Fruit fly (Drosophila melanogaster) whole organism, embryonic: ENCODE data around the gene CG1738.
A peak's percentile ranks its signal among the peaks of the same experiment; 100 is the strongest.

Source experiments
- Atf6 ChIP-seq: fragments of 200-800 bp; sonication (Bioruptor generic); IDR thresholded peaks from 2 replicates; pipeline ENCODE4 v1.3.6; 2022; ENCODE audit warnings: missing biosample characterization, missing genetic modification characterization
- BEAF-32 ChIP-seq: fragments of 200-800 bp; sonication (Bioruptor generic); optimal IDR thresholded peaks from 3 replicates; lab custom pipeline; 2017; ENCODE audit warnings: missing biosample characterization, missing genetic modification characterization, mild to moderate bottlenecking, moderate library complexity, missing genetic modification reagents
- CG10267 ChIP-seq: fragments of 200-800 bp; sonication (Bioruptor generic); optimal IDR thresholded peaks from 2 replicates; lab custom pipeline; 2018; ENCODE audit warnings: missing biosample characterization, mild to moderate bottlenecking, missing genetic modification characterization, moderate library complexity
- CG10565 ChIP-seq: fragments of 200-800 bp; sonication (Bioruptor generic); optimal IDR thresholded peaks from 3 replicates; lab custom pipeline; 2016; ENCODE audit warnings: missing biosample characterization, mild to moderate bottlenecking, missing genetic modification characterization
- CG12299 ChIP-seq: fragments of 200-800 bp; sonication (Bioruptor generic); optimal IDR thresholded peaks from 2 replicates; lab custom pipeline; 2018; ENCODE audit warnings: missing biosample characterization, mild to moderate bottlenecking, missing genetic modification characterization
- CG12769 ChIP-seq: fragments of 200-800 bp; sonication (Bioruptor generic); optimal IDR thresholded peaks from 2 replicates; lab custom pipeline; 2019; ENCODE audit warnings: missing biosample characterization, mild to moderate bottlenecking, missing genetic modification characterization, moderate library complexity
- CG13123 ChIP-seq: fragments of 200-800 bp; sonication (Bioruptor generic); optimal IDR thresholded peaks from 2 replicates; lab custom pipeline; 2016; ENCODE audit warnings: missing biosample characterization, missing genetic modification characterization
- CG15269 ChIP-seq: fragments of 200-800 bp; sonication (Bioruptor generic); optimal IDR thresholded peaks from 2 replicates; lab custom pipeline; 2018; ENCODE audit warnings: missing biosample characterization, mild to moderate bottlenecking, missing genetic modification characterization, moderate library complexity
- CG1603 ChIP-seq: fragments of 200-800 bp; sonication (Bioruptor generic); optimal IDR thresholded peaks from 2 replicates; lab custom pipeline; 2019; ENCODE audit warnings: missing biosample characterization, mild to moderate bottlenecking, missing genetic modification characterization, moderate library complexity
- CG17186 ChIP-seq: fragments of 200-800 bp; sonication (Bioruptor generic); optimal IDR thresholded peaks from 3 replicates; lab custom pipeline; 2017; ENCODE audit warnings: missing biosample characterization, missing genetic modification reagents, missing genetic modification characterization
- CG17612 ChIP-seq: fragments of 200-800 bp; sonication (Bioruptor generic); IDR thresholded peaks from 2 replicates; pipeline ENCODE4 v1.3.6; 2022; ENCODE audit warnings: missing biosample characterization, missing genetic modification characterization
- CG17802 ChIP-seq: fragments of 200-800 bp; sonication (Bioruptor generic); optimal IDR thresholded peaks from 2 replicates; lab custom pipeline; 2018; ENCODE audit warnings: missing biosample characterization, mild to moderate bottlenecking, missing genetic modification characterization, moderate library complexity
- CG30403 ChIP-seq: fragments of 200-800 bp; sonication (Bioruptor generic); optimal IDR thresholded peaks from 3 replicates; lab custom pipeline; 2016; ENCODE audit warnings: missing biosample characterization, missing genetic modification characterization
- CG3847 ChIP-seq: fragments of 200-800 bp; sonication (Bioruptor generic); IDR thresholded peaks from 2 replicates; pipeline ENCODE4 v1.3.6; 2022; ENCODE audit warnings: missing biosample characterization, missing genetic modification characterization
- CG4617 ChIP-seq: fragments of 200-800 bp; sonication (Bioruptor generic); optimal IDR thresholded peaks from 3 replicates; lab custom pipeline; 2016; ENCODE audit warnings: missing biosample characterization, missing genetic modification characterization, borderline replicate concordance
- CG6689 ChIP-seq: fragments of 200-800 bp; sonication (Bioruptor generic); IDR thresholded peaks from 2 replicates; pipeline ENCODE4 v1.3.6; 2022; ENCODE audit warnings: missing biosample characterization, missing genetic modification characterization
- CG7963 ChIP-seq: fragments of 200-800 bp; sonication (Bioruptor generic); IDR thresholded peaks from 3 replicates; pipeline ENCODE4 v1.3.6; 2022; ENCODE audit warnings: missing biosample characterization, missing genetic modification characterization; ENCODE audit not compliant: partially characterized antibody
- CG7987 ChIP-seq: fragments of 200-800 bp; sonication (Bioruptor generic); optimal IDR thresholded peaks from 2 replicates; lab custom pipeline; 2018; ENCODE audit warnings: missing biosample characterization, mild to moderate bottlenecking, missing genetic modification characterization, moderate library complexity
- CG9437 ChIP-seq: fragments of 200-800 bp; sonication (Bioruptor generic); optimal IDR thresholded peaks from 2 replicates; lab custom pipeline; 2018; ENCODE audit warnings: missing biosample characterization, mild to moderate bottlenecking, missing genetic modification characterization
- CG9817 ChIP-seq: fragments of 200-800 bp; sonication (Bioruptor generic); optimal IDR thresholded peaks from 2 replicates; lab custom pipeline; 2018; ENCODE audit warnings: missing biosample characterization, mild to moderate bottlenecking, missing genetic modification characterization, moderate library complexity
- CG9932 ChIP-seq: fragments of 200-800 bp; sonication (Bioruptor generic); IDR thresholded peaks from 2 replicates; pipeline ENCODE4 v1.3.6; 2022; ENCODE audit warnings: missing biosample characterization, missing genetic modification characterization
- CoRest ChIP-seq: fragments of 200-800 bp; sonication (Bioruptor generic); optimal IDR thresholded peaks from 3 replicates; lab custom pipeline; 2018; ENCODE audit warnings: missing biosample characterization, mild to moderate bottlenecking, missing genetic modification characterization, moderate library complexity
- CrebB ChIP-seq: fragments of 200-800 bp; sonication (Bioruptor generic); optimal IDR thresholded peaks from 3 replicates; lab custom pipeline; 2018; ENCODE audit warnings: missing biosample characterization, mild to moderate bottlenecking, missing genetic modification characterization
- Dref ChIP-seq: fragments of 200-800 bp; sonication (Bioruptor generic); IDR thresholded peaks from 2 replicates; pipeline ENCODE4 v1.3.6; 2022; ENCODE audit warnings: missing biosample characterization, missing genetic modification characterization
- Gug ChIP-seq: fragments of 200-800 bp; sonication (Bioruptor generic); IDR thresholded peaks from 4 replicates; pipeline ENCODE4 v1.3.6; 2022; ENCODE audit warnings: missing biosample characterization, missing genetic modification characterization
- HmgZ ChIP-seq: fragments of 200-800 bp; sonication (Bioruptor generic); optimal IDR thresholded peaks from 2 replicates; lab custom pipeline; 2018; ENCODE audit warnings: missing biosample characterization, mild to moderate bottlenecking, missing genetic modification characterization
- Med ChIP-seq: fragments of 200-800 bp; sonication (Bioruptor generic); peaks from one replicate; lab custom pipeline; 2016; ENCODE audit warnings: missing biosample characterization, missing genetic modification characterization, mild to moderate bottlenecking, inconsistent platforms, moderate library complexity
- Oaz ChIP-seq: fragments of 200-800 bp; sonication (Bioruptor generic); IDR thresholded peaks from 2 replicates; pipeline ENCODE4 v1.3.6; 2022; ENCODE audit warnings: missing biosample characterization, missing genetic modification characterization
- Pdp1 ChIP-seq, 2 experiments: fragments of 200-800 bp; sonication (Bioruptor generic); optimal IDR thresholded peaks; 3 replicates each; lab custom pipeline; 2016; ENCODE audit warnings: missing biosample characterization in 2 of 2, missing genetic modification characterization in 2 of 2, mild to moderate bottlenecking in 1 of 2, moderate library complexity in 1 of 2
- Rfx ChIP-seq: fragments of 200-800 bp; sonication (Bioruptor generic); IDR thresholded peaks from 2 replicates; pipeline ENCODE4 v1.3.6; 2022; ENCODE audit warnings: missing biosample characterization, missing genetic modification characterization
- Sry-β ChIP-seq: fragments of 200-800 bp; sonication (Bioruptor generic); optimal IDR thresholded peaks from 2 replicates; lab custom pipeline; 2018; ENCODE audit warnings: missing biosample characterization, mild to moderate bottlenecking, missing genetic modification characterization, moderate library complexity
- Xbp1 ChIP-seq: fragments of 200-800 bp; sonication (Bioruptor generic); optimal IDR thresholded peaks from 3 replicates; lab custom pipeline; 2016; ENCODE audit warnings: missing biosample characterization, mild to moderate bottlenecking, missing genetic modification characterization
- chn ChIP-seq: fragments of 200-800 bp; sonication (Bioruptor generic); optimal IDR thresholded peaks from 2 replicates; lab custom pipeline; 2016; ENCODE audit warnings: missing biosample characterization, missing genetic modification characterization
- ci ChIP-seq: fragments of 200-800 bp; sonication (Bioruptor generic); IDR thresholded peaks from 3 replicates; pipeline ENCODE4 v1.3.6; 2022; ENCODE audit warnings: missing biosample characterization, missing genetic modification characterization
- dm ChIP-seq: fragments of 200-800 bp; sonication (Bioruptor generic); optimal IDR thresholded peaks from 3 replicates; lab custom pipeline; 2016; ENCODE audit warnings: missing biosample characterization, missing genetic modification characterization
- dpn ChIP-seq, 2 experiments: fragments of 200-800 bp; sonication (Bioruptor generic); optimal IDR thresholded peaks; 3 replicates each; lab custom pipeline; 2016; ENCODE audit warnings: missing biosample characterization in 2 of 2, missing genetic modification characterization in 2 of 2
- dysf ChIP-seq: fragments of 200-800 bp; sonication (Bioruptor generic); IDR thresholded peaks from 3 replicates; pipeline ENCODE4 v1.3.6; 2022; ENCODE audit warnings: missing biosample characterization, missing genetic modification characterization
- en ChIP-seq: fragments of 200-800 bp; sonication (Bioruptor generic); optimal IDR thresholded peaks from 2 replicates; lab custom pipeline; 2016; ENCODE audit warnings: missing biosample characterization, missing genetic modification characterization
- inv ChIP-seq: fragments of 200-800 bp; sonication (Bioruptor generic); IDR thresholded peaks from 2 replicates; pipeline ENCODE4 v1.3.6; 2022; ENCODE audit warnings: missing biosample characterization, missing genetic modification characterization; ENCODE audit not compliant: partially characterized antibody
- klu ChIP-seq: fragments of 200-800 bp; sonication (Bioruptor generic); IDR thresholded peaks from 2 replicates; pipeline ENCODE4 v1.3.6; 2022; ENCODE audit warnings: missing biosample characterization, missing genetic modification characterization
- otp ChIP-seq: fragments of 200-800 bp; sonication (Bioruptor generic); IDR thresholded peaks from 3 replicates; pipeline ENCODE4, ENCODE4 v1.3.6; 2022; ENCODE audit warnings: missing biosample characterization, missing genetic modification characterization
- p53 ChIP-seq: fragments of 200-800 bp; sonication (Bioruptor generic); optimal IDR thresholded peaks from 2 replicates; lab custom pipeline; 2016; ENCODE audit warnings: missing biosample characterization, missing genetic modification characterization
- pho ChIP-seq: fragments of 200-800 bp; sonication (Bioruptor generic); optimal IDR thresholded peaks from 2 replicates; lab custom pipeline; 2016; ENCODE audit warnings: missing biosample characterization, missing genetic modification characterization
- phol ChIP-seq: fragments of 200-800 bp; sonication (Bioruptor generic); optimal IDR thresholded peaks from 3 replicates; lab custom pipeline; 2018; ENCODE audit warnings: missing biosample characterization, mild to moderate bottlenecking, missing genetic modification characterization, moderate library complexity
- pzg ChIP-seq: fragments of 200-800 bp; sonication (Bioruptor generic); optimal IDR thresholded peaks from 3 replicates; lab custom pipeline; 2018; ENCODE audit warnings: missing biosample characterization, mild to moderate bottlenecking, missing genetic modification characterization, moderate library complexity
- sens ChIP-seq: fragments of 200-800 bp; sonication (Bioruptor generic); peaks from one replicate; lab custom pipeline; 2016; ENCODE audit warnings: missing biosample characterization, missing genetic modification characterization
- shn ChIP-seq: fragments of 200-800 bp; sonication (Bioruptor generic); optimal IDR thresholded peaks from 3 replicates; lab custom pipeline; 2016; ENCODE audit warnings: missing biosample characterization, missing genetic modification characterization
- sug ChIP-seq: fragments of 200-800 bp; optimal IDR thresholded peaks from 2 replicates; lab custom pipeline; 2019; ENCODE audit warnings: missing biosample characterization, mild to moderate bottlenecking, missing genetic modification characterization, moderate library complexity
- tin ChIP-seq: fragments of 200-800 bp; sonication (Bioruptor generic); optimal IDR thresholded peaks from 3 replicates; lab custom pipeline; 2016; ENCODE audit warnings: missing biosample characterization, missing genetic modification characterization
- vvl ChIP-seq: fragments of 200-800 bp; sonication (Bioruptor generic); IDR thresholded peaks from 2 replicates; pipeline ENCODE4 v1.3.6; 2022; ENCODE audit warnings: missing biosample characterization, missing genetic modification characterization
- zf30C ChIP-seq: fragments of 200-800 bp; sonication (Bioruptor generic); optimal IDR thresholded peaks from 3 replicates; lab custom pipeline; 2018; ENCODE audit warnings: missing biosample characterization, mild to moderate bottlenecking, missing genetic modification characterization

Gene CG1738

dm6 chrX:11349780-11350179 lies 931 bp downstream of the CG1738 start, which contains the start of gene NdufV3 (continued):
- TF ChIP-seq CG4617 (GFP tag; lab: Kevin White, UChicago) = peak; percentile 8
- no peak for TF ChIP-seq Atf6 (GFP tag; lab: Robert Waterston, UW)
- no peak for TF ChIP-seq CG7963
- peak; percentile 64 for TF ChIP-seq CG7987 (GFP tag; lab: Kevin White, UChicago)
- TF ChIP-seq CG9817 = peak; percentile 7
- TF ChIP-seq Med (GFP tag; lab: Kevin White, UChicago) = peak; percentile 57
- no peak for TF ChIP-seq inv (GFP tag; lab: Robert Waterston, UW)
- TF ChIP-seq CG1603 (tag; lab: Kevin White, UChicago) = peak; percentile 35
- no peak for TF ChIP-seq pho
- peak; percentile 71; the same call in 1 of the 2 replicates for TF ChIP-seq vvl (GFP tag; lab: Robert Waterston, UW)
- no peak for TF ChIP-seq en (GFP tag; lab: Kevin White, UChicago)
- peak; percentile 22 for TF ChIP-seq CG12769
- peak; percentile 4 for TF ChIP-seq CG9437 (GFP tag; lab: Kevin White, UChicago)
- no peak for TF ChIP-seq dysf (GFP tag; lab: Robert Waterston, UW)
- peak; percentile 27 for TF ChIP-seq BEAF-32 (GFP tag; lab: Kevin White, UChicago)
- TF ChIP-seq pzg (GFP tag; lab: Kevin White, UChicago) = peak; percentile 56
- peak; percentile 21 for TF ChIP-seq chn (GFP tag; lab: Kevin White, UChicago)
- TF ChIP-seq sens = no peak
- TF ChIP-seq Pdp1 (GFP tag; optimal IDR thresholded peaks at IDR 0.05; lab: Kevin White, UChicago) = peak in 1 of 2 experiments; percentile 91
- peak; percentile 20; the same call in 1 of the 4 replicates for TF ChIP-seq Gug (GFP tag; lab: Robert Waterston, UW)
- TF ChIP-seq dpn (GFP tag; optimal IDR thresholded peaks at IDR 0.05; lab: Kevin White, UChicago) = peak; percentile 4 to 34
- TF ChIP-seq sug (tag; lab: Kevin White, UChicago) = peak; percentile 18
- no peak for TF ChIP-seq CG17612 (GFP tag; lab: Robert Waterston, UW)
- TF ChIP-seq shn (GFP tag; lab: Kevin White, UChicago) = no peak
- peak; percentile 30 for TF ChIP-seq Xbp1
- TF ChIP-seq CG17802 (tag; lab: Kevin White, UChicago) = no peak
- no peak for TF ChIP-seq CG15269
- no peak for TF ChIP-seq CG13123 (GFP tag; lab: Kevin White, UChicago)
- no peak for TF ChIP-seq CG12299 (tag; lab: Kevin White, UChicago)
- TF ChIP-seq CrebB = no peak
- TF ChIP-seq CG17186 (GFP tag; lab: Kevin White, UChicago) = peak; percentile 5
- TF ChIP-seq CG30403 = peak; percentile 12
- no peak for TF ChIP-seq Sry-β (GFP tag; lab: Kevin White, UChicago)
- TF ChIP-seq zf30C (GFP tag; lab: Kevin White, UChicago) = no peak
- peak; percentile 68 for TF ChIP-seq CG3847 (GFP tag; lab: Robert Waterston, UW)
- no peak for TF ChIP-seq CoRest (tag; lab: Kevin White, UChicago)
- TF ChIP-seq Dref (GFP tag; lab: Robert Waterston, UW) = peak; percentile 29; the same call in 1 of the 2 replicates
- TF ChIP-seq klu (GFP tag; lab: Robert Waterston, UW) = no peak
- TF ChIP-seq dm = no peak
- TF ChIP-seq HmgZ (tag; lab: Kevin White, UChicago) = peak; percentile 48
- TF ChIP-seq CG9932 = peak; percentile 67
- peak; percentile 49 for TF ChIP-seq CG10267 (tag; lab: Kevin White, UChicago)
- TF ChIP-seq phol (tag; lab: Kevin White, UChicago) = peak; percentile 10
- no peak for TF ChIP-seq CG10565 (GFP tag; lab: Kevin White, UChicago)
- 0 out of 3 replicates have a peak, but pooled peaks have one; percentile 33 for TF ChIP-seq ci
- peak; percentile 4 for TF ChIP-seq tin
- TF ChIP-seq Oaz (GFP tag; lab: Robert Waterston, UW) = no peak
- TF ChIP-seq otp (GFP tag; lab: Robert Waterston, UW) = no peak
- TF ChIP-seq Rfx = peak; percentile 67
- no peak for TF ChIP-seq p53 (GFP tag; lab: Kevin White, UChicago)
- TF ChIP-seq CG6689 (GFP tag; lab: Robert Waterston, UW) = 0 out of 2 replicates have a peak, but pooled peaks have one; percentile 21
